Fruit fly (Drosophila melanogaster): Measurements from ENCODE around the gene mfrn.

Gene mfrn

DNA sequence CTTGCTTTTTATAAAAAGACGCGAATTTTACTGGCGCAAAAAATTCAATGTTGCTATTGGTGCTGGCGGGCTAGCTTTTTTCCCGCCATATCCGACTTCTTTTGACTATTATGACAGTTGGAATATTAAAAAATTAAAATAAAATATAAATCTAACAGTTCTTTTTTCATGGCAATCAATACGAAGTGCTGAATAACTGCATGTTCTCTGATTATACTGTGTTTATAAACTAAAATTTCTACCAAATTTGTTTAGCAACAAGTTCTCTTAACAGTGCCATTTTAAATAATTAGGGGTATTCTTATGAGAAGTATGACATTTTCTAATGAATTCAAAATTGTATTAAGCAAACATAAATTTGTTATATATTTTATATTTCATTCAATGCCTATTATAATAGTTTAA lies 28.4 kb downstream of the mfrn start, which contains the start of gene Boh1 (continued):
- TF ChIP-seq CG2129 (GFP tag; IDR thresholded peaks at IDR 0.05; ENCODE audit: partially characterized antibody) = no peak
- peak; percentile 39 for TF ChIP-seq stwl (tag; optimal IDR thresholded peaks at IDR 0.05)
- no peak for TF ChIP-seq chn (GFP tag; optimal IDR thresholded peaks at IDR 0.05)
- no peak for TF ChIP-seq ewg (GFP tag; optimal IDR thresholded peaks at IDR 0.05)
- no peak for TF ChIP-seq odd (GFP tag; optimal IDR thresholded peaks at IDR 0.05)
- TF ChIP-seq Abd-B (GFP tag; optimal IDR thresholded peaks at IDR 0.05) = peak; percentile 29
- TF ChIP-seq schlank (tag; optimal IDR thresholded peaks at IDR 0.05) = no peak
- no peak for TF ChIP-seq psq (GFP tag; optimal IDR thresholded peaks at IDR 0.05)
- no peak for TF ChIP-seq CG11696 (GFP tag; IDR thresholded peaks at IDR 0.05)
- no peak for TF ChIP-seq ken (GFP tag; IDR thresholded peaks at IDR 0.05)
- TF ChIP-seq CG31365 (tag; optimal IDR thresholded peaks at IDR 0.05) = no peak
- no peak for TF ChIP-seq CTCF (GFP tag; optimal IDR thresholded peaks at IDR 0.05)
- TF ChIP-seq Mad (GFP tag; optimal IDR thresholded peaks at IDR 0.05) = no peak
- TF ChIP-seq ab (GFP tag; optimal IDR thresholded peaks at IDR 0.05) = no peak
- no peak for TF ChIP-seq corto (GFP tag; optimal IDR thresholded peaks at IDR 0.05)
- peak; percentile 21 for TF ChIP-seq unpg (GFP tag; optimal IDR thresholded peaks at IDR 0.05)
- peak; percentile 60 for TF ChIP-seq CG2678 (tag; optimal IDR thresholded peaks at IDR 0.05)
- TF ChIP-seq Stat92E (GFP tag; optimal IDR thresholded peaks at IDR 0.05) = no peak
- no peak for TF ChIP-seq Sry-δ (GFP tag; optimal IDR thresholded peaks at IDR 0.05)
- TF ChIP-seq hth (optimal IDR thresholded peaks at IDR 0.05) = no peak
- peak; percentile 69 for TF ChIP-seq CG2712 (tag; optimal IDR thresholded peaks at IDR 0.05)
- TF ChIP-seq zen2 (GFP tag; IDR thresholded peaks at IDR 0.05; ENCODE audit: partially characterized antibody) = no peak
- TF ChIP-seq CG8388 (GFP tag; optimal IDR thresholded peaks at IDR 0.05) = peak; percentile 24
- no peak for TF ChIP-seq pita (GFP tag; optimal IDR thresholded peaks at IDR 0.05)
- no peak for TF ChIP-seq D (optimal IDR thresholded peaks at IDR 0.05)
- no peak for TF ChIP-seq D (GFP tag; optimal IDR thresholded peaks at IDR 0.05)
- TF ChIP-seq CG11093 (GFP tag; IDR thresholded peaks at IDR 0.05) = no peak
- TF ChIP-seq hkb (optimal IDR thresholded peaks at IDR 0.05) = no peak
- peak; percentile 32; the same call in 1 of the 2 replicates for TF ChIP-seq hkb (GFP tag; IDR thresholded peaks at IDR 0.05)
- no peak for TF ChIP-seq tx (GFP tag; optimal IDR thresholded peaks at IDR 0.05)
- TF ChIP-seq ems (GFP tag; optimal IDR thresholded peaks at IDR 0.05) = no peak
- TF ChIP-seq sd (tag; optimal IDR thresholded peaks at IDR 0.05) = no peak
- TF ChIP-seq danr (GFP tag; IDR thresholded peaks at IDR 0.05) = no peak
- no peak for TF ChIP-seq Ssrp (tag; optimal IDR thresholded peaks at IDR 0.05)
- no peak for TF ChIP-seq Sin3A (optimal IDR thresholded peaks at IDR 0.05)
- no peak for TF ChIP-seq CkIIα-i1 (GFP tag; IDR thresholded peaks at IDR 0.05)
- TF ChIP-seq CG14710 (tag; optimal IDR thresholded peaks at IDR 0.05) = peak; percentile 51
- TF ChIP-seq CG4730 (GFP tag; IDR thresholded peaks at IDR 0.05) = no peak
- TF ChIP-seq salm (tag; optimal IDR thresholded peaks at IDR 0.05) = no peak
- TF ChIP-seq maf-S (GFP tag; optimal IDR thresholded peaks at IDR 0.05) = no peak
- TF ChIP-seq twi (tag; optimal IDR thresholded peaks at IDR 0.05) = peak; percentile 8
- TF ChIP-seq gfzf (GFP tag; optimal IDR thresholded peaks at IDR 0.05) = no peak
- no peak for TF ChIP-seq slou (GFP tag; optimal IDR thresholded peaks at IDR 0.05)
- TF ChIP-seq sr (GFP tag; IDR thresholded peaks at IDR 0.05) = no peak
- no peak for TF ChIP-seq CG34224 (GFP tag; IDR thresholded peaks at IDR 0.05; ENCODE audit: partially characterized antibody)
- TF ChIP-seq CG6654 (GFP tag; optimal IDR thresholded peaks at IDR 0.05) = no peak
- no peak for TF ChIP-seq CG3726 (GFP tag; IDR thresholded peaks at IDR 0.05)
- TF ChIP-seq CG1647 (GFP tag; optimal IDR thresholded peaks at IDR 0.05) = no peak
- TF ChIP-seq MTF-1 (GFP tag; optimal IDR thresholded peaks at IDR 0.05; ENCODE audit: borderline replicate concordance) = no peak
- TF ChIP-seq CG7556 (GFP tag; optimal IDR thresholded peaks at IDR 0.05) = peak; percentile 20
- TF ChIP-seq CG2199 (GFP tag; IDR thresholded peaks at IDR 0.05) = no peak
- no peak; the same call in 1 of the 2 replicates for TF ChIP-seq Xrp1 (GFP tag; IDR thresholded peaks at IDR 0.05)
- no peak for TF ChIP-seq CG2202 (tag; optimal IDR thresholded peaks at IDR 0.05)

Measured in whole organism, embryonic.